1 fruit fly cellular context compared by ENCODE assay signal in the genomic region with DNA sequence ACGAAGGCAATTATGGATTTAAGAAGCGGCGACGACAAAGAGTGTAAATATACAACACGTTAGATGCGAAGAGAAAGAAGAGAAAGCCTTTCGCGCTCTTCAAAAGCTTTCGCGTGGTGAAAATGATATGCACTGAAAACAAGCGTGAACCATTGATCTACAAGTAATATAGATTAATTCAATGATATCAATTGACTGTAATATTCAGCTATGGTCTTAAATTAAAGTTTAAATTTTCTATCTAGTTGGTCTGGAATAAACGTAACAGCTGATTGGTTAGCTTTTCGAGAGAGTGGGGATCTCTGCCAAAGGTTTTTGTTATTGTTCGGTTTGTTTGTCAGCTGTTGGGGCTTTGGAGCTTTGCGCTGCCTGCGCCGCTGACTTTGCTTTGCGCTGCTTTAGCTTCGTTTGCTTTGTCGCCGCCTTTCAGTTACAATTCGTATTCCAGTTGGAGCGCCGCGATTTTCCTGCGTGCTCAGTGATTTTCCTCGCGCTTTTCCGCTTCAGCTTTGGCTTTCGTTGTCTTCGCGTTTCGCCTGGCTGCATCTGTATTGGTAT.
TF ChIP-seq lines count a peak whose summit lies in the region.

No protein-coding gene starts in this region.

TF ChIP-seq in whole organism, embryonic, 481 proteins besides CTCF, POLR2A, EP300 and RAD21 (continued from another document):
- TF ChIP-seq CG7987 (GFP tag; optimal IDR thresholded peaks at IDR 0.05; lab: Kevin White, UChicago) (no peak), CG1602 (GFP tag; optimal IDR thresholded peaks at IDR 0.05; lab: Kevin White, UChicago) (no peak), sd (tag; optimal IDR thresholded peaks at IDR 0.05; lab: Kevin White, UChicago) (no peak), CG3838 (GFP tag; optimal IDR thresholded peaks at IDR 0.05; lab: Kevin White, UChicago) (no peak), Hsf (GFP tag; optimal IDR thresholded peaks at IDR 0.05; lab: Kevin White, UChicago) (no peak), unc-4 (GFP tag; IDR thresholded peaks at IDR 0.05; lab: Robert Waterston, UW; ENCODE audit: partially characterized antibody) (no peak), wek (GFP tag; optimal IDR thresholded peaks at IDR 0.05; lab: Kevin White, UChicago) (no peak), CG15073 (GFP tag; optimal IDR thresholded peaks at IDR 0.05; lab: Kevin White, UChicago) (no peak), Hmx (GFP tag; optimal IDR thresholded peaks at IDR 0.05; lab: Kevin White, UChicago) (no peak), kah (GFP tag; optimal IDR thresholded peaks at IDR 0.05; lab: Kevin White, UChicago) (no peak), CG11085 (GFP tag; IDR thresholded peaks at IDR 0.05; lab: Robert Waterston, UW) (no peak), pb (GFP tag; optimal IDR thresholded peaks at IDR 0.05; lab: Kevin White, UChicago) (no peak), CG17802 (tag; optimal IDR thresholded peaks at IDR 0.05; lab: Kevin White, UChicago) (no peak), YL-1 (GFP tag; optimal IDR thresholded peaks at IDR 0.05; lab: Kevin White, UChicago) (no peak), ttk (GFP tag; IDR thresholded peaks at IDR 0.05; lab: Robert Waterston, UW) (no peak), CG13775 (GFP tag; optimal IDR thresholded peaks at IDR 0.05; lab: Kevin White, UChicago) (no peak), h (optimal IDR thresholded peaks at IDR 0.05; lab: Kevin White, UChicago) (no peak), Fer3 (tag; optimal IDR thresholded peaks at IDR 0.05; lab: Kevin White, UChicago) (no peak), MBD-R2 (GFP tag; IDR thresholded peaks at IDR 0.05; lab: Robert Waterston, UW) (no peak), CG4707 (GFP tag; optimal IDR thresholded peaks at IDR 0.05; lab: Kevin White, UChicago) (no peak), CG13296 (GFP tag; optimal IDR thresholded peaks at IDR 0.05; lab: Kevin White, UChicago) (peak; percentile 23), hth (optimal IDR thresholded peaks at IDR 0.05; lab: Kevin White, UChicago) (no peak), CG14860 (GFP tag; IDR thresholded peaks at IDR 0.05; lab: Robert Waterston, UW; ENCODE audit: partially characterized antibody) (no peak), gsb (GFP tag; IDR thresholded peaks at IDR 0.05; lab: Robert Waterston, UW) (no peak), HLH4C (GFP tag; IDR thresholded peaks at IDR 0.05; lab: Robert Waterston, UW; ENCODE audit: partially characterized antibody) (no peak), pita (GFP tag; optimal IDR thresholded peaks at IDR 0.05; lab: Kevin White, UChicago) (no peak), corto (GFP tag; optimal IDR thresholded peaks at IDR 0.05; lab: Kevin White, UChicago) (peak; percentile 14), CG34376 (GFP tag; optimal IDR thresholded peaks at IDR 0.05; lab: Kevin White, UChicago) (peak; percentile 50), btn (GFP tag; optimal IDR thresholded peaks at IDR 0.05; lab: Kevin White, UChicago) (no peak), CG18011 (GFP tag; optimal IDR thresholded peaks at IDR 0.05; lab: Kevin White, UChicago) (no peak), HHEX (GFP tag; optimal IDR thresholded peaks at IDR 0.05; lab: Kevin White, UChicago) (peak; percentile 17), Xbp1 (GFP tag; optimal IDR thresholded peaks at IDR 0.05; lab: Kevin White, UChicago) (no peak), CG1233 (GFP tag; optimal IDR thresholded peaks at IDR 0.05; lab: Kevin White, UChicago) (no peak), CG2875 (GFP tag; optimal IDR thresholded peaks at IDR 0.05; lab: Kevin White, UChicago) (peak; percentile 15), Awh (GFP tag; IDR thresholded peaks at IDR 0.05; lab: Robert Waterston, UW) (0 out of 2 replicates have a peak, but pooled peaks have one; percentile 27), otp (GFP tag; IDR thresholded peaks at IDR 0.05; lab: Robert Waterston, UW) (no peak), CG8765 (GFP tag; IDR thresholded peaks at IDR 0.05; lab: Robert Waterston, UW) (no peak), CG1647 (GFP tag; optimal IDR thresholded peaks at IDR 0.05; lab: Kevin White, UChicago) (no peak), CG7928 (GFP tag; optimal IDR thresholded peaks at IDR 0.05; lab: Kevin White, UChicago) (no peak), CG7271 (tag; optimal IDR thresholded peaks at IDR 0.05; lab: Kevin White, UChicago) (no peak), CG13123 (GFP tag; optimal IDR thresholded peaks at IDR 0.05; lab: Kevin White, UChicago) (no peak), jigr1 (GFP tag; IDR thresholded peaks at IDR 0.05; lab: Robert Waterston, UW) (no peak), MTF-1 (GFP tag; optimal IDR thresholded peaks at IDR 0.05; lab: Kevin White, UChicago; ENCODE audit: borderline replicate concordance) (no peak), Trl (optimal IDR thresholded peaks at IDR 0.05; lab: Kevin White, UChicago) (peak; percentile 53), Trl (GFP tag; optimal IDR thresholded peaks at IDR 0.05; lab: Kevin White, UChicago) (no peak), ham (GFP tag; IDR thresholded peaks at IDR 0.05; lab: Robert Waterston, UW) (no peak), Deaf1 (tag; optimal IDR thresholded peaks at IDR 0.05; lab: Kevin White, UChicago) (peak; percentile 60), sna (GFP tag; IDR thresholded peaks at IDR 0.05; lab: Robert Waterston, UW; ENCODE audit: partially characterized antibody) (no peak), chm (GFP tag; IDR thresholded peaks at IDR 0.05; lab: Robert Waterston, UW) (no peak), CG8478 (optimal IDR thresholded peaks at IDR 0.05; lab: Kevin White, UChicago) (no peak), CG4730 (GFP tag; IDR thresholded peaks at IDR 0.05; lab: Robert Waterston, UW) (no peak), fd3F (GFP tag; optimal IDR thresholded peaks at IDR 0.05; lab: Kevin White, UChicago) (no peak), CG12769 (tag; optimal IDR thresholded peaks at IDR 0.05; lab: Kevin White, UChicago) (peak; percentile 38), sug (tag; optimal IDR thresholded peaks at IDR 0.05; lab: Kevin White, UChicago) (no peak), CG10431 (GFP tag; optimal IDR thresholded peaks at IDR 0.05; lab: Kevin White, UChicago) (no peak), Asciz (GFP tag; optimal IDR thresholded peaks at IDR 0.05; lab: Kevin White, UChicago) (peak; percentile 29), Dp (GFP tag; optimal IDR thresholded peaks at IDR 0.05; lab: Kevin White, UChicago) (no peak), NfI (GFP tag; optimal IDR thresholded peaks at IDR 0.05; lab: Kevin White, UChicago) (peak; percentile 7), CG2678 (tag; optimal IDR thresholded peaks at IDR 0.05; lab: Kevin White, UChicago) (peak; percentile 24), Vsx1 (GFP tag; optimal IDR thresholded peaks at IDR 0.05; lab: Kevin White, UChicago) (no peak), dmrt99B (tag; optimal IDR thresholded peaks at IDR 0.05; lab: Kevin White, UChicago) (peak; percentile 28), chinmo (GFP tag; IDR thresholded peaks at IDR 0.05; lab: Robert Waterston, UW; ENCODE audit: partially characterized antibody) (peak; percentile 74; the same call in 1 of the 4 replicates), maf-S (GFP tag; optimal IDR thresholded peaks at IDR 0.05; lab: Kevin White, UChicago) (no peak), CG17612 (GFP tag; IDR thresholded peaks at IDR 0.05; lab: Robert Waterston, UW) (no peak), Ssrp (tag; optimal IDR thresholded peaks at IDR 0.05; lab: Kevin White, UChicago) (no peak), pum (GFP tag; optimal IDR thresholded peaks at IDR 0.05; lab: Kevin White, UChicago) (no peak), run (tag; optimal IDR thresholded peaks at IDR 0.05; lab: Kevin White, UChicago) (no peak), CG2202 (tag; optimal IDR thresholded peaks at IDR 0.05; lab: Kevin White, UChicago) (no peak), bigmax (GFP tag; optimal IDR thresholded peaks at IDR 0.05; lab: Kevin White, UChicago) (no peak), Bteb2 (GFP tag; optimal IDR thresholded peaks at IDR 0.05; lab: Kevin White, UChicago) (no peak), Abd-B (GFP tag; optimal IDR thresholded peaks at IDR 0.05; lab: Kevin White, UChicago) (no peak), so (GFP tag; IDR thresholded peaks at IDR 0.05; lab: Robert Waterston, UW) (peak; percentile 35; the same call in 1 of the 3 replicates), Camta (GFP tag; optimal IDR thresholded peaks at IDR 0.05; lab: Kevin White, UChicago) (no peak), CG18599 (GFP tag; optimal IDR thresholded peaks at IDR 0.05; lab: Kevin White, UChicago) (no peak), lab (GFP tag; optimal IDR thresholded peaks at IDR 0.05; lab: Kevin White, UChicago) (peak; percentile 62), peb (GFP tag; IDR thresholded peaks at IDR 0.05; lab: Robert Waterston, UW) (no peak), CG2129 (GFP tag; IDR thresholded peaks at IDR 0.05; lab: Robert Waterston, UW; ENCODE audit: partially characterized antibody) (no peak), row (GFP tag; IDR thresholded peaks at IDR 0.05; lab: Robert Waterston, UW) (no peak), CG2889 (GFP tag; IDR thresholded peaks at IDR 0.05; lab: Robert Waterston, UW) (no peak), CG11398 (GFP tag; optimal IDR thresholded peaks at IDR 0.05; lab: Kevin White, UChicago) (no peak), CG6175 (GFP tag; IDR thresholded peaks at IDR 0.05; lab: Robert Waterston, UW) (no peak), Neu2 (GFP tag; optimal IDR thresholded peaks at IDR 0.05; lab: Kevin White, UChicago; ENCODE audit: borderline replicate concordance) (no peak), CG4854 (GFP tag; optimal IDR thresholded peaks at IDR 0.05; lab: Kevin White, UChicago) (no peak), trh (GFP tag; optimal IDR thresholded peaks at IDR 0.05; lab: Kevin White, UChicago) (no peak), Dek (tag; optimal IDR thresholded peaks at IDR 0.05; lab: Kevin White, UChicago) (no peak), CG15479 (GFP tag; optimal IDR thresholded peaks at IDR 0.05; lab: Kevin White, UChicago) (no peak), CG6683 (GFP tag; optimal IDR thresholded peaks at IDR 0.05; lab: Kevin White, UChicago) (no peak), D19A (tag; optimal IDR thresholded peaks at IDR 0.05; lab: Kevin White, UChicago) (no peak), Rfx (GFP tag; IDR thresholded peaks at IDR 0.05; lab: Robert Waterston, UW) (no peak), Gsc (GFP tag; IDR thresholded peaks at IDR 0.05; lab: Robert Waterston, UW) (no peak), Doc3 (GFP tag; IDR thresholded peaks at IDR 0.05; lab: Robert Waterston, UW; ENCODE audit: partially characterized antibody) (no peak), ac (GFP tag; optimal IDR thresholded peaks at IDR 0.05; lab: Kevin White, UChicago) (no peak), ind (GFP tag; optimal IDR thresholded peaks at IDR 0.05; lab: Kevin White, UChicago) (no peak), CG5953 (GFP tag; IDR thresholded peaks at IDR 0.05; lab: Robert Waterston, UW) (no peak), B-H1 (GFP tag; IDR thresholded peaks at IDR 0.05; lab: Robert Waterston, UW) (no peak), CG11696 (GFP tag; IDR thresholded peaks at IDR 0.05; lab: Robert Waterston, UW) (no peak), Oaz (GFP tag; IDR thresholded peaks at IDR 0.05; lab: Robert Waterston, UW) (no peak), psq (GFP tag; optimal IDR thresholded peaks at IDR 0.05; lab: Kevin White, UChicago) (peak; percentile 82), Opbp (GFP tag; IDR thresholded peaks at IDR 0.05; lab: Robert Waterston, UW; ENCODE audit: partially characterized antibody) (no peak), Ets65A (GFP tag; lab: Kevin White, UChicago) (no peak), Mrtf (GFP tag; IDR thresholded peaks at IDR 0.05; lab: Robert Waterston, UW) (no peak), sima (GFP tag; optimal IDR thresholded peaks at IDR 0.05; lab: Kevin White, UChicago) (no peak), CG31441 (GFP tag; IDR thresholded peaks at IDR 0.05; lab: Robert Waterston, UW) (peak; percentile 18; the same call in 1 of the 2 replicates), gsb-n (tag; optimal IDR thresholded peaks at IDR 0.05; lab: Kevin White, UChicago) (no peak), kni (GFP tag; optimal IDR thresholded peaks at IDR 0.05; lab: Kevin White, UChicago) (peak; percentile 10), B-H2 (GFP tag; optimal IDR thresholded peaks at IDR 0.05; lab: Kevin White, UChicago) (no peak), gcm2 (GFP tag; optimal IDR thresholded peaks at IDR 0.05; lab: Kevin White, UChicago) (no peak), ap (GFP tag; IDR thresholded peaks at IDR 0.05; lab: Robert Waterston, UW) (no peak), C15 (GFP tag; IDR thresholded peaks at IDR 0.05; lab: Robert Waterston, UW) (no peak), Nf-YB (GFP tag; optimal IDR thresholded peaks at IDR 0.05; lab: Kevin White, UChicago) (no peak), usp (GFP tag; optimal IDR thresholded peaks at IDR 0.05; lab: Kevin White, UChicago) (no peak), Adf1 (GFP tag; IDR thresholded peaks at IDR 0.05; lab: Robert Waterston, UW) (peak; percentile 73)
